Fruit fly (Drosophila melanogaster) whole organism, embryonic: ENCODE data around the gene Prx1.

ENCODE experiments used
- Atf3 ChIP-seq: fragments of 200-800 bp; sonication (Bioruptor generic); optimal IDR thresholded peaks from 3 replicates; lab custom pipeline; 2016; ENCODE audit warnings: missing biosample characterization, missing genetic modification characterization
- CG10321 ChIP-seq: fragments of 200-800 bp; sonication (Bioruptor generic); IDR thresholded peaks from 2 replicates; pipeline ENCODE4 v1.3.6; 2022; ENCODE audit warnings: missing biosample characterization, missing genetic modification characterization
- CG10462 ChIP-seq: fragments of 200-800 bp; sonication (Bioruptor generic); optimal IDR thresholded peaks from 2 replicates; lab custom pipeline; 2016; ENCODE audit warnings: missing biosample characterization, missing genetic modification characterization
- CG10565 ChIP-seq: fragments of 200-800 bp; sonication (Bioruptor generic); optimal IDR thresholded peaks from 3 replicates; lab custom pipeline; 2016; ENCODE audit warnings: missing biosample characterization, mild to moderate bottlenecking, missing genetic modification characterization
- CG14667 ChIP-seq: fragments of 200-800 bp; sonication (Bioruptor generic); IDR thresholded peaks from 2 replicates; pipeline ENCODE4 v1.3.6; 2022; ENCODE audit warnings: missing biosample characterization, missing genetic modification characterization
- CG14965 ChIP-seq: fragments of 200-800 bp; sonication (Bioruptor generic); optimal IDR thresholded peaks from 2 replicates; lab custom pipeline; 2016; ENCODE audit warnings: missing biosample characterization, missing genetic modification characterization, borderline replicate concordance
- CG15269 ChIP-seq: fragments of 200-800 bp; sonication (Bioruptor generic); optimal IDR thresholded peaks from 2 replicates; lab custom pipeline; 2018; ENCODE audit warnings: missing biosample characterization, mild to moderate bottlenecking, missing genetic modification characterization, moderate library complexity
- CG1647 ChIP-seq: fragments of 200-800 bp; sonication (Bioruptor generic); optimal IDR thresholded peaks from 3 replicates; lab custom pipeline; 2016; ENCODE audit warnings: missing biosample characterization, missing genetic modification characterization
- CG17328 ChIP-seq: fragments of 200-800 bp; sonication (Bioruptor generic); IDR thresholded peaks from 2 replicates; pipeline ENCODE4 v1.3.6; 2022; ENCODE audit warnings: missing biosample characterization, missing genetic modification characterization
- CG17385 ChIP-seq: fragments of 200-800 bp; sonication (Bioruptor generic); optimal IDR thresholded peaks from 3 replicates; lab custom pipeline; 2018; ENCODE audit warnings: missing biosample characterization, mild to moderate bottlenecking, missing genetic modification characterization
- CG18599 ChIP-seq: fragments of 200-800 bp; sonication (Bioruptor generic); optimal IDR thresholded peaks from 3 replicates; lab custom pipeline; 2017; ENCODE audit warnings: missing biosample characterization, missing genetic modification characterization, mild to moderate bottlenecking, moderate library complexity, missing genetic modification reagents
- CG18764 ChIP-seq: fragments of 200-800 bp; sonication (Bioruptor generic); optimal IDR thresholded peaks from 3 replicates; lab custom pipeline; 2016; ENCODE audit warnings: missing biosample characterization, missing genetic modification characterization
- CG2202 ChIP-seq: fragments of 200-800 bp; sonication (Bioruptor generic); optimal IDR thresholded peaks from 2 replicates; lab custom pipeline; 2018; ENCODE audit warnings: missing biosample characterization, mild to moderate bottlenecking, missing genetic modification characterization
- CG3281 ChIP-seq: fragments of 200-800 bp; sonication (Bioruptor generic); optimal IDR thresholded peaks from 3 replicates; lab custom pipeline; 2017; ENCODE audit warnings: missing biosample characterization, mild to moderate bottlenecking, missing genetic modification characterization
- CG3995 ChIP-seq: fragments of 200-800 bp; sonication (Bioruptor generic); optimal IDR thresholded peaks from 3 replicates; lab custom pipeline; 2016; ENCODE audit warnings: missing biosample characterization, missing genetic modification characterization
- CG4328 ChIP-seq: fragments of 200-800 bp; sonication (Bioruptor generic); optimal IDR thresholded peaks from 3 replicates; lab custom pipeline; 2017; ENCODE audit warnings: missing biosample characterization, missing genetic modification reagents, missing genetic modification characterization
- CG4820 ChIP-seq: fragments of 200-800 bp; sonication (Bioruptor generic); optimal IDR thresholded peaks from 3 replicates; lab custom pipeline; 2016; ENCODE audit warnings: missing biosample characterization, missing genetic modification characterization
- CG5953 ChIP-seq: fragments of 200-800 bp; sonication (Bioruptor generic); IDR thresholded peaks from 2 replicates; pipeline ENCODE4 v1.3.6; 2022; ENCODE audit warnings: missing biosample characterization, missing genetic modification characterization
- CG6689 ChIP-seq: fragments of 200-800 bp; sonication (Bioruptor generic); IDR thresholded peaks from 2 replicates; pipeline ENCODE4 v1.3.6; 2022; ENCODE audit warnings: missing biosample characterization, missing genetic modification characterization
- CG7839 ChIP-seq: fragments of 200-800 bp; sonication (Bioruptor generic); optimal IDR thresholded peaks from 3 replicates; lab custom pipeline; 2018; ENCODE audit warnings: missing biosample characterization, mild to moderate bottlenecking, missing genetic modification characterization, moderate library complexity
- CG7987 ChIP-seq: fragments of 200-800 bp; sonication (Bioruptor generic); optimal IDR thresholded peaks from 2 replicates; lab custom pipeline; 2018; ENCODE audit warnings: missing biosample characterization, mild to moderate bottlenecking, missing genetic modification characterization, moderate library complexity
- Doc3 ChIP-seq: fragments of 200-800 bp; sonication (Bioruptor generic); IDR thresholded peaks from 3 replicates; pipeline ENCODE4 v1.3.6; 2022; ENCODE audit warnings: missing biosample characterization, missing genetic modification characterization; ENCODE audit not compliant: partially characterized antibody
- HLH54F ChIP-seq: fragments of 200-800 bp; sonication (Bioruptor generic); optimal IDR thresholded peaks from 3 replicates; lab custom pipeline; 2016; ENCODE audit warnings: missing biosample characterization, missing genetic modification characterization
- Hmr ChIP-seq: fragments of 200-800 bp; sonication (Bioruptor generic); optimal IDR thresholded peaks from 3 replicates; lab custom pipeline; 2017; ENCODE audit warnings: mild to moderate bottlenecking, missing biosample characterization, missing genetic modification reagents, missing genetic modification characterization
- Mes4 ChIP-seq: fragments of 200-800 bp; sonication (Bioruptor generic); optimal IDR thresholded peaks from 2 replicates; lab custom pipeline; 2016; ENCODE audit warnings: missing biosample characterization, missing genetic modification characterization
- NC2β ChIP-seq: fragments of 200-800 bp; sonication (Bioruptor generic); optimal IDR thresholded peaks from 2 replicates; lab custom pipeline; 2016; ENCODE audit warnings: missing biosample characterization, missing genetic modification characterization
- NfI ChIP-seq: fragments of 200-800 bp; sonication (Bioruptor generic); optimal IDR thresholded peaks from 3 replicates; lab custom pipeline; 2018; ENCODE audit warnings: missing biosample characterization, mild to moderate bottlenecking, missing genetic modification characterization, moderate library complexity
- Opbp ChIP-seq: fragments of 200-800 bp; sonication (Bioruptor generic); IDR thresholded peaks from 3 replicates; pipeline ENCODE4 v1.3.6; 2022; ENCODE audit warnings: missing biosample characterization, missing genetic modification characterization; ENCODE audit not compliant: partially characterized antibody
- Rfx ChIP-seq: fragments of 200-800 bp; sonication (Bioruptor generic); IDR thresholded peaks from 2 replicates; pipeline ENCODE4 v1.3.6; 2022; ENCODE audit warnings: missing biosample characterization, missing genetic modification characterization
- Side ChIP-seq: fragments of 200-800 bp; sonication (Bioruptor generic); optimal IDR thresholded peaks from 2 replicates; lab custom pipeline; 2016; ENCODE audit warnings: missing biosample characterization, missing genetic modification characterization
- Sry-β ChIP-seq: fragments of 200-800 bp; sonication (Bioruptor generic); optimal IDR thresholded peaks from 2 replicates; lab custom pipeline; 2018; ENCODE audit warnings: missing biosample characterization, mild to moderate bottlenecking, missing genetic modification characterization, moderate library complexity
- Xbp1 ChIP-seq: fragments of 200-800 bp; sonication (Bioruptor generic); optimal IDR thresholded peaks from 3 replicates; lab custom pipeline; 2016; ENCODE audit warnings: missing biosample characterization, mild to moderate bottlenecking, missing genetic modification characterization
- YL-1 ChIP-seq: fragments of 200-800 bp; sonication (Bioruptor generic); optimal IDR thresholded peaks from 3 replicates; lab custom pipeline; 2017; ENCODE audit warnings: missing biosample characterization, mild to moderate bottlenecking, missing genetic modification characterization
- chif ChIP-seq, 2 experiments: fragments of 200-800 bp; sonication (Bioruptor generic); optimal IDR thresholded peaks; 3 replicates each; lab custom pipeline; 2016; ENCODE audit warnings: missing biosample characterization in 2 of 2, missing genetic modification characterization in 2 of 2
- chm ChIP-seq: fragments of 200-800 bp; sonication (Bioruptor generic); IDR thresholded peaks from 2 replicates; pipeline ENCODE4 v1.3.6; 2022; ENCODE audit warnings: missing biosample characterization, missing genetic modification characterization
- dysf ChIP-seq: fragments of 200-800 bp; sonication (Bioruptor generic); IDR thresholded peaks from 3 replicates; pipeline ENCODE4 v1.3.6; 2022; ENCODE audit warnings: missing biosample characterization, missing genetic modification characterization
- eve ChIP-seq, 2 experiments: fragments of >200 bp; optimal IDR thresholded peaks; 2 replicates each; lab custom pipeline; 2017; ENCODE audit warnings: missing biosample characterization in 2 of 2, missing genetic modification characterization in 2 of 2
- ewg ChIP-seq: fragments of 200-800 bp; sonication (Bioruptor generic); optimal IDR thresholded peaks from 3 replicates; lab custom pipeline; 2017; ENCODE audit warnings: mild to moderate bottlenecking, missing biosample characterization, missing genetic modification reagents, missing genetic modification characterization
- gce ChIP-seq: fragments of 200-800 bp; sonication (Bioruptor generic); IDR thresholded peaks from 3 replicates; pipeline ENCODE4 v1.3.6; 2022; ENCODE audit warnings: missing biosample characterization, missing genetic modification characterization
- gcm ChIP-seq: fragments of 200-800 bp; sonication (Bioruptor generic); optimal IDR thresholded peaks from 2 replicates; lab custom pipeline; 2019; ENCODE audit warnings: missing biosample characterization, mild to moderate bottlenecking, missing genetic modification characterization, moderate library complexity
- grau ChIP-seq: fragments of 200-800 bp; optimal IDR thresholded peaks from 3 replicates; lab custom pipeline; 2019; ENCODE audit warnings: missing biosample characterization, mild to moderate bottlenecking, missing genetic modification characterization, moderate library complexity
- grn ChIP-seq: fragments of 200-800 bp; sonication (Bioruptor generic); optimal IDR thresholded peaks from 3 replicates; lab custom pipeline; 2017; ENCODE audit warnings: missing biosample characterization, missing genetic modification characterization
- ind ChIP-seq: fragments of 200-800 bp; sonication (Bioruptor generic); optimal IDR thresholded peaks from 3 replicates; lab custom pipeline; 2016; ENCODE audit warnings: missing biosample characterization, missing genetic modification characterization
- peb ChIP-seq: fragments of 200-800 bp; sonication (Bioruptor generic); IDR thresholded peaks from 2 replicates; pipeline ENCODE4 v1.3.6; 2022; ENCODE audit warnings: missing biosample characterization, missing genetic modification characterization
- pita ChIP-seq: fragments of 200-800 bp; sonication (Bioruptor generic); optimal IDR thresholded peaks from 2 replicates; lab custom pipeline; 2017; ENCODE audit warnings: missing biosample characterization, mild to moderate bottlenecking, missing genetic modification characterization
- sisA ChIP-seq: fragments of 200-800 bp; sonication (Bioruptor generic); IDR thresholded peaks from 2 replicates; pipeline ENCODE4 v1.3.6; 2022; ENCODE audit warnings: missing biosample characterization, missing genetic modification characterization
- tgo ChIP-seq: fragments of 200-800 bp; sonication (Bioruptor generic); IDR thresholded peaks from 3 replicates; pipeline ENCODE4 v1.3.6; 2022; ENCODE audit warnings: missing biosample characterization, missing genetic modification characterization
- trem ChIP-seq: fragments of 200-800 bp; optimal IDR thresholded peaks from 3 replicates; lab custom pipeline; 2019; ENCODE audit warnings: missing biosample characterization, mild to moderate bottlenecking, missing genetic modification characterization, moderate library complexity
- zfh1 ChIP-seq: fragments of 200-800 bp; sonication (Bioruptor generic); IDR thresholded peaks from 3 replicates; pipeline ENCODE4 v1.3.6; 2022; ENCODE audit warnings: missing biosample characterization, missing genetic modification characterization

Prx1 gene

dm6 chr3L:15158330-15159114 is 49.1 kb upstream of the Prx1 start, which contains the start of the genes Msh6 and Prp31 (continued):
- TF ChIP-seq CG4820 (GFP tag; lab: Kevin White, UChicago) = peak; percentile 70
- peak; percentile 64 for TF ChIP-seq NC2β (GFP tag; lab: Kevin White, UChicago)
- peak; percentile 51 for TF ChIP-seq ewg (GFP tag; lab: Kevin White, UChicago)
- peak; percentile 63 for TF ChIP-seq CG6689 (GFP tag; lab: Robert Waterston, UW)
- TF ChIP-seq trem = peak; percentile 53
- TF ChIP-seq YL-1 (GFP tag; lab: Kevin White, UChicago) = peak; percentile 14
- peak; percentile 21 for TF ChIP-seq CG2202 (tag; lab: Kevin White, UChicago)
- TF ChIP-seq CG14965 (GFP tag; lab: Kevin White, UChicago) = no peak
- no peak for TF ChIP-seq Hmr (GFP tag; lab: Kevin White, UChicago)
- TF ChIP-seq peb (GFP tag; lab: Robert Waterston, UW) = no peak
- no peak for TF ChIP-seq CG1647 (GFP tag; lab: Kevin White, UChicago)
- TF ChIP-seq CG4328 (GFP tag; lab: Kevin White, UChicago) = peak; percentile 42
- no peak for TF ChIP-seq CG5953 (GFP tag; lab: Robert Waterston, UW)
- TF ChIP-seq CG17385 (GFP tag; lab: Kevin White, UChicago) = peak; percentile 59
- TF ChIP-seq CG10462 (GFP tag; lab: Kevin White, UChicago) = peak; percentile 38
- no peak for TF ChIP-seq grn (GFP tag; lab: Kevin White, UChicago)
- peak; percentile 68 for TF ChIP-seq Rfx
- peak; percentile 56 for TF ChIP-seq CG17328 (GFP tag; lab: Robert Waterston, UW)
- TF ChIP-seq Xbp1 (GFP tag; lab: Kevin White, UChicago) = peak; percentile 80
- TF ChIP-seq Doc3 = no peak
- TF ChIP-seq Opbp = no peak
- peak; percentile 5 to 75 for TF ChIP-seq chif (GFP tag; optimal IDR thresholded peaks at IDR 0.05; lab: Kevin White, UChicago)
- TF ChIP-seq NfI (GFP tag; lab: Kevin White, UChicago) = peak; percentile 68
- TF ChIP-seq tgo (GFP tag; lab: Robert Waterston, UW) = peak; percentile 63
- TF ChIP-seq HLH54F (GFP tag; lab: Kevin White, UChicago) = peak; percentile 69
- TF ChIP-seq CG7987 = no peak
- TF ChIP-seq Mes4 = peak; percentile 41
- TF ChIP-seq Atf3 = peak; percentile 37
- TF ChIP-seq CG18764 = peak; percentile 57
- peak; percentile 37 for TF ChIP-seq CG3995 (GFP tag; lab: Kevin White, UChicago)
- TF ChIP-seq chm (GFP tag; lab: Robert Waterston, UW) = peak; percentile 30; the same call in 1 of the 2 replicates
- no peak for TF ChIP-seq pita
- TF ChIP-seq dysf = peak; percentile 72; the same call in 2 of the 3 replicates
- TF ChIP-seq eve (GFP tag; optimal IDR thresholded peaks at IDR 0.05; lab: Kevin White, UChicago) = no peak
- peak; percentile 55 for TF ChIP-seq CG18599 (GFP tag; lab: Kevin White, UChicago)
- peak; percentile 66 for TF ChIP-seq sisA
- TF ChIP-seq CG10321 (GFP tag; lab: Robert Waterston, UW) = no peak
- TF ChIP-seq grau = peak; percentile 82
- TF ChIP-seq Sry-β (GFP tag; lab: Kevin White, UChicago) = peak; percentile 13
- no peak for TF ChIP-seq gcm (GFP tag; lab: Kevin White, UChicago)
- peak; percentile 82 for TF ChIP-seq CG7839
- TF ChIP-seq Side = peak; percentile 24
- TF ChIP-seq gce = no peak
- TF ChIP-seq zfh1 = peak; percentile 53; the same call in 1 of the 3 replicates
- no peak for TF ChIP-seq CG10565 (GFP tag; lab: Kevin White, UChicago)
- peak; percentile 79 for TF ChIP-seq ind (GFP tag; lab: Kevin White, UChicago)
- TF ChIP-seq CG14667 = peak; percentile 38; the same call in 1 of the 2 replicates
- TF ChIP-seq CG15269 (tag; lab: Kevin White, UChicago) = peak; percentile 70
- peak; percentile 57 for TF ChIP-seq CG3281 (GFP tag; lab: Kevin White, UChicago)
